Fruit fly (Drosophila melanogaster) whole organism, adult: ENCODE data around the gene CG5162.

Source experiments
- CG11617 ChIP-seq: fragments of 200-800 bp; sonication (Bioruptor generic); optimal IDR thresholded peaks from 2 replicates; lab custom pipeline; 2017; ENCODE audit warnings: mild to moderate bottlenecking, missing biosample characterization, missing genetic modification reagents, missing genetic modification characterization
- CG12768 ChIP-seq: fragments of 200-800 bp; sonication (Bioruptor generic); optimal IDR thresholded peaks from 2 replicates; lab custom pipeline; 2017; ENCODE audit warnings: missing biosample characterization, missing genetic modification characterization, mild to moderate bottlenecking, moderate library complexity, missing genetic modification reagents
- Clk ChIP-seq: fragments of 200-800 bp; sonication (Bioruptor generic); optimal IDR thresholded peaks from 2 replicates; lab custom pipeline; 2017; ENCODE audit warnings: missing biosample characterization, missing genetic modification characterization
- Crg-1 ChIP-seq: fragments of 200-800 bp; sonication (Bioruptor generic); optimal IDR thresholded peaks from 2 replicates; lab custom pipeline; 2016; ENCODE audit warnings: missing biosample characterization, missing genetic modification characterization
- Mnt ChIP-seq: fragments of 200-800 bp; sonication (Bioruptor generic); optimal IDR thresholded peaks from 2 replicates; lab custom pipeline; 2016; ENCODE audit warnings: missing biosample characterization, mild to moderate bottlenecking, missing genetic modification characterization
- bab1 ChIP-seq: fragments of 200-800 bp; sonication (Bioruptor generic); optimal IDR thresholded peaks from 3 replicates; lab custom pipeline; 2019; ENCODE audit warnings: missing biosample characterization, mild to moderate bottlenecking, missing genetic modification characterization, moderate library complexity
- cic ChIP-seq: fragments of 200-800 bp; sonication (Bioruptor generic); optimal IDR thresholded peaks from 2 replicates; lab custom pipeline; 2017; ENCODE audit warnings: missing biosample characterization, mild to moderate bottlenecking, missing genetic modification characterization, moderate library complexity
- cnc ChIP-seq, 2 experiments: fragments of >200 bp; optimal IDR thresholded peaks; 2 replicates each; lab custom pipeline; 2017
- kay ChIP-seq: fragments of 200-800 bp; sonication (Bioruptor generic); peaks from one replicate; lab custom pipeline; 2016; ENCODE audit warnings: missing biosample characterization, missing genetic modification characterization, borderline replicate concordance
- ovo ChIP-seq: fragments of 200-800 bp; sonication (Bioruptor generic); optimal IDR thresholded peaks from 2 replicates; lab custom pipeline; 2016; ENCODE audit warnings: missing biosample characterization, missing genetic modification characterization
- tj ChIP-seq: fragments of 200-800 bp; sonication (Bioruptor generic); optimal IDR thresholded peaks from 3 replicates; lab custom pipeline; 2017; ENCODE audit warnings: missing biosample characterization, mild to moderate bottlenecking, missing genetic modification characterization, moderate library complexity
- toe ChIP-seq: fragments of 200-800 bp; sonication (Bioruptor generic); optimal IDR thresholded peaks from 2 replicates; lab custom pipeline; 2016; ENCODE audit warnings: missing biosample characterization, missing genetic modification characterization

DNA sequence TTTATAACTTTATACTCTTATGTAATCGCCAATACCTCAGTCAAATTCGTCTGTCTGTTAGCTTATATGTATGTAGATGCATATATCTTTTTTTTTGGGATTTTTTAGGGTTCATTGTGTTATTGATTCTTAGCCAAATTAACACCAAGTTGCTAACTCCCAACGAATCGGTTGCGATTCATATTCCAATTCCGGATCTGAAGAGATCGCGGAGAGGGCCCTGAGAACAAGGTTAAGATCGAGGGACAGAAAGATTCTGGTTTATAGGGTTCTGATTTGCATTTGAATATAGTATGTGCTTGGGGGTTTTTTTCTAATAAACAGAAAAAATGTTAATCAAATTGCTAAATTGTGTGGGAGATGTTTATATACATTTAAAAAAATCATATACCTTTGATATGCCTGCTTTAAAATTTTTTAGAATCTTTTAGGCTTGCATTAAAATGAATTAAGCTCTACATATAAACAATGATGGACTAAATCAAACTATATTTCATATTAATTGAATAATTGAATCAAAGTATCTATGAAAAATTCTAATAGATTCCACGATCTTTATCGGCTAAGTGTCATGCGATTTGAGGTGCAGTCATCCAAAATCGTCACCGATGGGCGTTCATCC lies 7.1 kb upstream of the CG5162 start, which contains the start of gene CG32563:
- TF ChIP-seq tj (GFP tag; lab: Kevin White, UChicago) = no peak
- no peak for TF ChIP-seq toe (GFP tag; lab: Kevin White, UChicago)
- no peak for TF ChIP-seq kay (GFP tag; lab: Kevin White, UChicago)
- TF ChIP-seq Crg-1 (GFP tag; lab: Kevin White, UChicago) = no peak
- no peak for TF ChIP-seq CG12768
- no peak for TF ChIP-seq Clk (GFP tag; lab: Kevin White, UChicago)
- TF ChIP-seq bab1 (GFP tag; lab: Kevin White, UChicago) = no peak
- TF ChIP-seq cnc (optimal IDR thresholded peaks at IDR 0.05; lab: Kevin White, UChicago) = no peak
- no peak for TF ChIP-seq cic (GFP tag; lab: Kevin White, UChicago)
- TF ChIP-seq Mnt (GFP tag; lab: Kevin White, UChicago) = no peak
- TF ChIP-seq CG11617 = no peak
- no peak for TF ChIP-seq ovo (GFP tag; lab: Kevin White, UChicago)
